Fruit fly (Drosophila melanogaster) whole organism, embryonic: ENCODE data around the gene CG8097.

Experiments
- B-H2 ChIP-seq: fragments of 200-800 bp; sonication (Bioruptor generic); optimal IDR thresholded peaks from 2 replicates; lab custom pipeline; 2018; ENCODE audit warnings: missing biosample characterization, mild to moderate bottlenecking, missing genetic modification characterization
- CG10431 ChIP-seq: fragments of 200-800 bp; sonication (Bioruptor generic); optimal IDR thresholded peaks from 3 replicates; lab custom pipeline; 2018; ENCODE audit warnings: missing biosample characterization, mild to moderate bottlenecking, missing genetic modification characterization
- CG10654 ChIP-seq: fragments of 200-800 bp; sonication (Bioruptor generic); optimal IDR thresholded peaks from 2 replicates; lab custom pipeline; 2016; ENCODE audit warnings: missing biosample characterization, missing genetic modification characterization
- CG11560 ChIP-seq: fragments of 200-800 bp; sonication (Bioruptor generic); IDR thresholded peaks from 3 replicates; pipeline ENCODE4 v1.3.6; 2022; ENCODE audit warnings: missing biosample characterization, missing genetic modification characterization
- CG15073 ChIP-seq: fragments of 200-800 bp; sonication (Bioruptor generic); optimal IDR thresholded peaks from 2 replicates; lab custom pipeline; 2016; ENCODE audit warnings: missing biosample characterization, missing genetic modification characterization
- CG15601 ChIP-seq: fragments of 200-800 bp; sonication (Bioruptor generic); optimal IDR thresholded peaks from 3 replicates; lab custom pipeline; 2019; ENCODE audit warnings: missing biosample characterization, mild to moderate bottlenecking, missing genetic modification characterization, moderate library complexity
- CG17328 ChIP-seq: fragments of 200-800 bp; sonication (Bioruptor generic); IDR thresholded peaks from 2 replicates; pipeline ENCODE4 v1.3.6; 2022; ENCODE audit warnings: missing biosample characterization, missing genetic modification characterization
- CG1832 ChIP-seq: fragments of 200-800 bp; sonication (Bioruptor generic); optimal IDR thresholded peaks from 2 replicates; lab custom pipeline; 2017; ENCODE audit warnings: missing biosample characterization, mild to moderate bottlenecking, missing genetic modification characterization, inconsistent platforms
- CG34376 ChIP-seq: fragments of 200-800 bp; sonication (Bioruptor generic); optimal IDR thresholded peaks from 2 replicates; lab custom pipeline; 2018; ENCODE audit warnings: missing biosample characterization, mild to moderate bottlenecking, missing genetic modification characterization
- CG3847 ChIP-seq: fragments of 200-800 bp; sonication (Bioruptor generic); IDR thresholded peaks from 2 replicates; pipeline ENCODE4 v1.3.6; 2022; ENCODE audit warnings: missing biosample characterization, missing genetic modification characterization
- CG42726 ChIP-seq: fragments of 200-800 bp; sonication (Bioruptor generic); IDR thresholded peaks from 2 replicates; pipeline ENCODE4 v1.3.6; 2022; ENCODE audit warnings: missing biosample characterization, missing genetic modification characterization; ENCODE audit not compliant: partially characterized antibody
- CG4730 ChIP-seq: fragments of 200-800 bp; sonication (Bioruptor generic); IDR thresholded peaks from 2 replicates; pipeline ENCODE4 v1.3.6; 2022; ENCODE audit warnings: missing biosample characterization, missing genetic modification characterization
- CG4854 ChIP-seq: fragments of 200-800 bp; sonication (Bioruptor generic); optimal IDR thresholded peaks from 2 replicates; lab custom pipeline; 2016; ENCODE audit warnings: missing biosample characterization, missing genetic modification characterization, inconsistent platforms
- CG5953 ChIP-seq: fragments of 200-800 bp; sonication (Bioruptor generic); IDR thresholded peaks from 2 replicates; pipeline ENCODE4 v1.3.6; 2022; ENCODE audit warnings: missing biosample characterization, missing genetic modification characterization
- CG6854 ChIP-seq: fragments of 200-800 bp; sonication (Bioruptor generic); optimal IDR thresholded peaks from 3 replicates; lab custom pipeline; 2017; ENCODE audit warnings: missing biosample characterization, mild to moderate bottlenecking, missing genetic modification characterization
- CG7372 ChIP-seq: fragments of 200-800 bp; sonication (Bioruptor generic); IDR thresholded peaks from 2 replicates; pipeline ENCODE4 v1.3.6; 2022; ENCODE audit warnings: missing biosample characterization, missing genetic modification characterization
- CTCF ChIP-seq: fragments of 200-800 bp; sonication (Bioruptor generic); optimal IDR thresholded peaks from 2 replicates; lab custom pipeline; 2017; ENCODE audit warnings: missing biosample characterization, mild to moderate bottlenecking, missing genetic modification characterization, moderate library complexity
- Dbx ChIP-seq: fragments of 200-800 bp; sonication (Bioruptor generic); IDR thresholded peaks from 3 replicates; pipeline ENCODE4 v1.3.6; 2022; ENCODE audit warnings: missing biosample characterization, missing genetic modification characterization
- Dll ChIP-seq: fragments of 200-800 bp; sonication (Bioruptor generic); IDR thresholded peaks from 4 replicates; pipeline ENCODE4 v1.3.6; 2022; ENCODE audit warnings: missing biosample characterization, missing genetic modification characterization; ENCODE audit not compliant: partially characterized antibody
- ERR ChIP-seq: fragments of 200-800 bp; sonication (Bioruptor generic); optimal IDR thresholded peaks from 2 replicates; lab custom pipeline; 2016; ENCODE audit warnings: missing biosample characterization, missing genetic modification characterization
- HHEX ChIP-seq: fragments of 200-800 bp; sonication (Bioruptor generic); optimal IDR thresholded peaks from 3 replicates; lab custom pipeline; 2017; ENCODE audit warnings: missing biosample characterization, mild to moderate bottlenecking, missing genetic modification characterization, missing genetic modification reagents
- HLH4C ChIP-seq: fragments of 200-800 bp; sonication (Bioruptor generic); IDR thresholded peaks from 3 replicates; pipeline ENCODE4 v1.3.6; 2022; ENCODE audit warnings: missing biosample characterization, missing genetic modification characterization; ENCODE audit not compliant: partially characterized antibody
- HLH54F ChIP-seq: fragments of 200-800 bp; sonication (Bioruptor generic); optimal IDR thresholded peaks from 3 replicates; lab custom pipeline; 2016; ENCODE audit warnings: missing biosample characterization, missing genetic modification characterization
- HmgZ ChIP-seq: fragments of 200-800 bp; sonication (Bioruptor generic); optimal IDR thresholded peaks from 2 replicates; lab custom pipeline; 2018; ENCODE audit warnings: missing biosample characterization, mild to moderate bottlenecking, missing genetic modification characterization
- MESR4 ChIP-seq: fragments of 200-800 bp; sonication (Bioruptor generic); optimal IDR thresholded peaks from 2 replicates; lab custom pipeline; 2018; ENCODE audit warnings: missing biosample characterization, mild to moderate bottlenecking, missing genetic modification characterization, moderate library complexity
- MTF-1 ChIP-seq: fragments of 200-800 bp; sonication (Bioruptor generic); optimal IDR thresholded peaks from 2 replicates; lab custom pipeline; 2018; ENCODE audit warnings: missing biosample characterization, mild to moderate bottlenecking, missing genetic modification characterization, borderline replicate concordance
- Mad ChIP-seq: fragments of 200-800 bp; sonication (Bioruptor generic); optimal IDR thresholded peaks from 2 replicates; lab custom pipeline; 2016; ENCODE audit warnings: missing biosample characterization, missing genetic modification characterization
- Meics ChIP-seq: fragments of 200-800 bp; sonication (Bioruptor generic); optimal IDR thresholded peaks from 2 replicates; lab custom pipeline; 2017; ENCODE audit warnings: missing biosample characterization, mild to moderate bottlenecking, missing genetic modification characterization
- Oli ChIP-seq: fragments of 200-800 bp; sonication (Bioruptor generic); optimal IDR thresholded peaks from 2 replicates; lab custom pipeline; 2018; ENCODE audit warnings: missing biosample characterization, mild to moderate bottlenecking, missing genetic modification characterization, moderate library complexity
- Opbp ChIP-seq: fragments of 200-800 bp; sonication (Bioruptor generic); IDR thresholded peaks from 3 replicates; pipeline ENCODE4 v1.3.6; 2022; ENCODE audit warnings: missing biosample characterization, missing genetic modification characterization; ENCODE audit not compliant: partially characterized antibody
- PHDP ChIP-seq: fragments of 200-800 bp; sonication (Bioruptor generic); optimal IDR thresholded peaks from 3 replicates; lab custom pipeline; 2018; ENCODE audit warnings: missing biosample characterization, mild to moderate bottlenecking, missing genetic modification characterization, moderate library complexity
- Pdp1 ChIP-seq, 2 experiments: fragments of 200-800 bp; sonication (Bioruptor generic); optimal IDR thresholded peaks; 3 replicates each; lab custom pipeline; 2016; ENCODE audit warnings: missing biosample characterization in 2 of 2, missing genetic modification characterization in 2 of 2, mild to moderate bottlenecking in 1 of 2, moderate library complexity in 1 of 2
- Sry-β ChIP-seq: fragments of 200-800 bp; sonication (Bioruptor generic); optimal IDR thresholded peaks from 2 replicates; lab custom pipeline; 2018; ENCODE audit warnings: missing biosample characterization, mild to moderate bottlenecking, missing genetic modification characterization, moderate library complexity
- Stat92E ChIP-seq, 3 experiments: fragments of >200 bp in 2 of 3; fragments of 200-800 bp in 1 of 3; sonication (Bioruptor generic) in 1 of 3; optimal IDR thresholded peaks; 2 replicates each; lab custom pipeline; 2017 to 2019; ENCODE audit warnings: missing biosample characterization in 3 of 3, missing genetic modification characterization in 3 of 3, mild to moderate bottlenecking in 1 of 3, moderate library complexity in 1 of 3
- amos ChIP-seq: fragments of 200-800 bp; sonication (Bioruptor generic); IDR thresholded peaks from 2 replicates; pipeline ENCODE4 v1.3.6; 2022; ENCODE audit warnings: missing biosample characterization, missing genetic modification characterization; ENCODE audit not compliant: partially characterized antibody
- ash1 ChIP-seq: fragments of 200-800 bp; sonication (Bioruptor generic); optimal IDR thresholded peaks from 2 replicates; lab custom pipeline; 2018; ENCODE audit warnings: missing biosample characterization, mild to moderate bottlenecking, missing genetic modification characterization
- ci ChIP-seq: fragments of 200-800 bp; sonication (Bioruptor generic); IDR thresholded peaks from 3 replicates; pipeline ENCODE4 v1.3.6; 2022; ENCODE audit warnings: missing biosample characterization, missing genetic modification characterization
- danr ChIP-seq: fragments of 200-800 bp; sonication (Bioruptor generic); IDR thresholded peaks from 2 replicates; pipeline ENCODE4 v1.3.6; 2022; ENCODE audit warnings: missing biosample characterization, missing genetic modification characterization
- fd64A ChIP-seq: fragments of 200-800 bp; sonication (Bioruptor generic); optimal IDR thresholded peaks from 3 replicates; lab custom pipeline; 2018; ENCODE audit warnings: missing biosample characterization, mild to moderate bottlenecking, missing genetic modification characterization
- hbn ChIP-seq: fragments of 200-800 bp; sonication (Bioruptor generic); IDR thresholded peaks from 2 replicates; pipeline ENCODE4 v1.3.6; 2022; ENCODE audit warnings: missing biosample characterization, missing genetic modification characterization; ENCODE audit not compliant: partially characterized antibody
- knrl ChIP-seq: fragments of 200-800 bp; sonication (Bioruptor generic); IDR thresholded peaks from 3 replicates; pipeline ENCODE4 v1.3.6; 2022; ENCODE audit warnings: missing biosample characterization, missing genetic modification characterization; ENCODE audit not compliant: partially characterized antibody
- lola ChIP-seq, 3 experiments: fragments of >200 bp in 2 of 3; fragments of 200-800 bp in 1 of 3; sonication (Bioruptor generic) in 1 of 3; optimal IDR thresholded peaks; 2 replicates each; lab custom pipeline; 2017 to 2019; ENCODE audit warnings: missing biosample characterization in 3 of 3, missing genetic modification characterization in 3 of 3, mild to moderate bottlenecking in 1 of 3, moderate library complexity in 1 of 3
- odd ChIP-seq: fragments of 200-800 bp; sonication (Bioruptor generic); optimal IDR thresholded peaks from 2 replicates; lab custom pipeline; 2017; ENCODE audit warnings: missing biosample characterization, mild to moderate bottlenecking, missing genetic modification characterization
- org-1 ChIP-seq: fragments of 200-800 bp; sonication (Bioruptor generic); optimal IDR thresholded peaks from 2 replicates; lab custom pipeline; 2017; ENCODE audit warnings: missing biosample characterization, missing genetic modification characterization
- phol ChIP-seq: fragments of 200-800 bp; sonication (Bioruptor generic); optimal IDR thresholded peaks from 3 replicates; lab custom pipeline; 2018; ENCODE audit warnings: missing biosample characterization, mild to moderate bottlenecking, missing genetic modification characterization, moderate library complexity
- row ChIP-seq: fragments of 200-800 bp; sonication (Bioruptor generic); IDR thresholded peaks from 3 replicates; pipeline ENCODE4 v1.3.6; 2022; ENCODE audit warnings: missing biosample characterization, missing genetic modification characterization
- salm ChIP-seq: fragments of 200-800 bp; sonication (Bioruptor generic); optimal IDR thresholded peaks from 2 replicates; lab custom pipeline; 2018; ENCODE audit warnings: missing biosample characterization, mild to moderate bottlenecking, missing genetic modification characterization
- sna ChIP-seq: fragments of 200-800 bp; sonication (Bioruptor generic); IDR thresholded peaks from 2 replicates; pipeline ENCODE4 v1.3.6; 2022; ENCODE audit warnings: missing biosample characterization, missing genetic modification characterization; ENCODE audit not compliant: partially characterized antibody
- unc-4 ChIP-seq: fragments of 200-800 bp; sonication (Bioruptor generic); IDR thresholded peaks from 2 replicates; pipeline ENCODE4 v1.3.6; 2022; ENCODE audit warnings: missing biosample characterization, missing genetic modification characterization; ENCODE audit not compliant: partially characterized antibody
- z ChIP-seq: fragments of 200-800 bp; sonication (Bioruptor generic); IDR thresholded peaks from 3 replicates; pipeline ENCODE4 v1.3.6; 2022; ENCODE audit warnings: missing biosample characterization, missing genetic modification characterization

Gene CG8097

dm6 chrX:15578043-15578442, 4.9 kb upstream of the CG8097 start, which contains the start of the genes cerv and CG7872 (continued):
- TF ChIP-seq Pdp1 (GFP tag; optimal IDR thresholded peaks at IDR 0.05; lab: Kevin White, UChicago) = peak in 1 of 2 experiments; percentile 19
- peak; percentile 54 for TF ChIP-seq MESR4
- no peak for TF ChIP-seq Meics (GFP tag; lab: Kevin White, UChicago)
- no peak for TF ChIP-seq CG4854 (GFP tag; lab: Kevin White, UChicago)
- no peak for TF ChIP-seq CG1832
- TF ChIP-seq sna = peak; percentile 66
- TF ChIP-seq fd64A (GFP tag; lab: Kevin White, UChicago) = no peak
- TF ChIP-seq Dll (GFP tag; lab: Robert Waterston, UW) = peak; percentile 71; the same call in 3 of the 4 replicates
- peak; percentile 2 for TF ChIP-seq CG34376 (GFP tag; lab: Kevin White, UChicago)
- TF ChIP-seq HLH54F (GFP tag; lab: Kevin White, UChicago) = no peak
- 0 out of 2 replicates have a peak, but pooled peaks have one; percentile 22 for TF ChIP-seq CG42726 (GFP tag; lab: Robert Waterston, UW)
- TF ChIP-seq Opbp (GFP tag; lab: Robert Waterston, UW) = peak; percentile 79
- peak; percentile 59 for TF ChIP-seq unc-4
- TF ChIP-seq Mad (GFP tag; lab: Kevin White, UChicago) = no peak
- peak; percentile 80 for TF ChIP-seq HLH4C (GFP tag; lab: Robert Waterston, UW)
- TF ChIP-seq CG15601 (tag; lab: Kevin White, UChicago) = peak; percentile 9
- peak; percentile 19 for TF ChIP-seq CTCF
- no peak for TF ChIP-seq danr (GFP tag; lab: Robert Waterston, UW)
- TF ChIP-seq Sry-β (GFP tag; lab: Kevin White, UChicago) = no peak
- TF ChIP-seq knrl = peak; percentile 61
- no peak for TF ChIP-seq CG4730 (GFP tag; lab: Robert Waterston, UW)
- peak; percentile 25; the same call in 1 of the 3 replicates for TF ChIP-seq row (GFP tag; lab: Robert Waterston, UW)
- no peak for TF ChIP-seq HHEX
- TF ChIP-seq CG10654 (GFP tag; lab: Kevin White, UChicago) = no peak
- peak; percentile 36 for TF ChIP-seq phol
- no peak for TF ChIP-seq Dbx
- no peak for TF ChIP-seq CG10431 (GFP tag; lab: Kevin White, UChicago)
- no peak for TF ChIP-seq ERR (GFP tag; lab: Kevin White, UChicago)
- TF ChIP-seq Stat92E (GFP tag; optimal IDR thresholded peaks at IDR 0.05; lab: Kevin White, UChicago) = no peak
- no peak for TF ChIP-seq CG17328 (GFP tag; lab: Robert Waterston, UW)
- TF ChIP-seq amos (GFP tag; lab: Robert Waterston, UW) = peak; percentile 71
- TF ChIP-seq ci (GFP tag; lab: Robert Waterston, UW) = 0 out of 3 replicates have a peak, but pooled peaks have one; percentile 12
- no peak for TF ChIP-seq CG6854 (GFP tag; lab: Kevin White, UChicago)
- TF ChIP-seq lola (GFP tag; optimal IDR thresholded peaks at IDR 0.05; lab: Kevin White, UChicago) = no peak
- TF ChIP-seq B-H2 (GFP tag; lab: Kevin White, UChicago) = no peak
- TF ChIP-seq odd (GFP tag; lab: Kevin White, UChicago) = no peak
- TF ChIP-seq CG11560 (tag; lab: Robert Waterston, UW) = no peak
- no peak for TF ChIP-seq z (GFP tag; lab: Robert Waterston, UW)
- TF ChIP-seq MTF-1 (GFP tag; lab: Kevin White, UChicago) = no peak
- TF ChIP-seq CG5953 (GFP tag; lab: Robert Waterston, UW) = no peak
- no peak for TF ChIP-seq Oli
- no peak for TF ChIP-seq salm (tag; lab: Kevin White, UChicago)
- TF ChIP-seq CG3847 (GFP tag; lab: Robert Waterston, UW) = peak; percentile 29; the same call in 1 of the 2 replicates
- peak; percentile 51 for TF ChIP-seq HmgZ (tag; lab: Kevin White, UChicago)
- no peak for TF ChIP-seq ash1
- no peak for TF ChIP-seq org-1 (GFP tag; lab: Kevin White, UChicago)
- peak; percentile 68 for TF ChIP-seq hbn (GFP tag; lab: Robert Waterston, UW)
- no peak for TF ChIP-seq CG7372 (GFP tag; lab: Robert Waterston, UW)
- no peak for TF ChIP-seq CG15073 (GFP tag; lab: Kevin White, UChicago)
- no peak for TF ChIP-seq PHDP (tag; lab: Kevin White, UChicago)
